Worm (Caenorhabditis elegans): ENCODE measurements around the gene gpd-3.
A peak's percentile ranks its signal among the peaks of the same experiment; 100 is the strongest.

gpd-3 gene

DNA sequence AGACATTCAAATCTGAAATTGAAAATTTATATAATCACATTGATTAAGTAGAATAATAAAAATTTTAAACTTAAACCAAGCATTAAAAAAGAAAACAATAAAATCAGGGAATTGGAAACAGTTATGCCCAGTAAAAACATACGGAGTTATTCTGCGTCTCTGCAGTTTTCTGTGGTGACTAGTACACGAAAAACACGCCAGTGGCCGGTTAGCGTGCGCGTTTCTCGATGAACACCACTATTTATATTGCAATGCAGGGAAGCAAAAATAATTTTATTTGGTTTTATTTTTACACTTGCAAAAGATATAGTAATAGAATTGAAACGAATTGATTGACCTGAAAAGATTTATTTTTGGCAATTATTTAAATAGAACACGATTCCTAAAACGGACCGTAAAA is 13.3 kb downstream of the gpd-3 start, which contains the start of gene sec-3 (continued):
- TF ChIP-seq ces-1 (GFP tag; optimal IDR thresholded peaks at IDR 0.05) = peak; percentile 72
- peak; percentile 9 for TF ChIP-seq ztf-11 (tag; optimal IDR thresholded peaks at IDR 0.05)

- TF ChIP-seq mep-1 (tag; optimal IDR thresholded peaks at IDR 0.05) (no peak), nhr-28 (tag; optimal IDR thresholded peaks at IDR 0.05) (no peak), elt-1 (tag; optimal IDR thresholded peaks at IDR 0.05; ENCODE audit: borderline replicate concordance, insufficient read depth) (peak; percentile 64), ham-2 (GFP tag; optimal IDR thresholded peaks at IDR 0.05) (peak; percentile 78), blmp-1 (tag; optimal IDR thresholded peaks at IDR 0.05) (peak; percentile 51)
Observed at ce11 chrX:3094304-3094703, 18.8 kb downstream of the gpd-3 start, which contains the start of gene wrt-2. TSS of gene wrt-2 (minus strand) at chrX:3094349.

DNA sequence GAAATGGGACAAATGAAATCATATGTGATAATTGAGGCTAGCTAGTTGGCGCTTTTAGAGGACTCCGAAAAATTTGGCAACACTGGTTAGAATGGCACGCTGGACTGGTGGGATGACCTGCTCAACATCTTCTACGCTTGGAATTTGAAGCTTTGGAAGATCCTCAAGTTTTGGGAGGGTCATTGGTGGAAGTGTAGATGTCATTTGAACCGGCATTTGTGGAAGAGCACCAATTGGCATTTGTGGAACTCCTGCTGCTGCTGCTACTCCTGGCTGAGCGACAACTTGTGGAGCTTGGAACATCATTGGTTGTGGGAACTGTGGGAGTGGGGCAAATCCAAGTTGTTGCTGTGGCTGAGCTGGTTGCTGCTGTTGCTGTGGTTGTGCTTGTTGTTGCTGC is 20.7 kb downstream of the gpd-3 start:
- TF ChIP-seq nhr-28 (tag; optimal IDR thresholded peaks at IDR 0.05) = no peak
- no peak for TF ChIP-seq mep-1 (tag; optimal IDR thresholded peaks at IDR 0.05)
- no peak for TF ChIP-seq mls-2 (tag; optimal IDR thresholded peaks at IDR 0.05)
- TF ChIP-seq blmp-1 (tag; optimal IDR thresholded peaks at IDR 0.05) = no peak

- TF ChIP-seq mep-1 (tag; optimal IDR thresholded peaks at IDR 0.05) (no peak), nhr-76 (tag; optimal IDR thresholded peaks at IDR 0.05) (no peak), nhr-237 (tag; optimal IDR thresholded peaks at IDR 0.05) (no peak), nhr-2 (tag; optimal IDR thresholded peaks at IDR 0.05) (no peak)
Observed at ce11 chrX:3091119-3091746, 21.9 kb downstream of the gpd-3 start.

DNA sequence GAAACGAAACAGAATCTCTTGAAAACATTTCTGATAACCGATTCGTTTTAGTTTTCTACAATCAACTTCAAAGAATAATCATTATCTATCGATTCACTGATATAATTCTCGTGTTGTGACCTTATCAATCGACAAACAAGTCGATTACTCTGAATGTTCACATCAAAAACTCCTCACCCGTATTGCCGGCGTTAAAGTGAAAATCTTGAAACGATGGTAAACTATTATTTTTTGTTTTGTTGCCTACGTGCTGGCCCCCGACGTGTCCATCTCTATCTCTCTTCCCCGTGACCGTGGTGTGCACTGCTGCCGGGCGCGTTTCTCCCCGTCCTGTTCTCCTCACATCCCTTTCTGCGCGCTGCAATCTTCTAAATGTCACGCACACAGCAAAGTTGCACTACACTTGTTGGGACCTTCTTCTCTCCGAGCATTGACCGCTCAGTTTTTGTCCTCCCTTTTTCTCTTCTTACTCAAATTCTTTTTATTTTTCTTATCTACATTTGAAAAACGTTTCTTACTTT is 23.2 kb downstream of the gpd-3 start:
- TF ChIP-seq elt-1 (tag; optimal IDR thresholded peaks at IDR 0.05; ENCODE audit: borderline replicate concordance, insufficient read depth) (no peak), sem-2 (GFP tag; optimal IDR thresholded peaks at IDR 0.05) (no peak), ceh-83 (GFP tag; optimal IDR thresholded peaks at IDR 0.05) (no peak), unc-62 (GFP tag; optimal IDR thresholded peaks at IDR 0.05) (peak; percentile 21), lin-32 (GFP tag; optimal IDR thresholded peaks at IDR 0.05) (no peak), unc-120 (tag; optimal IDR thresholded peaks at IDR 0.05; ENCODE audit: poor library complexity, severe bottlenecking) (peak; percentile 59), lsy-2 (tag; optimal IDR thresholded peaks at IDR 0.05) (no peak), zip-8 (tag; optimal IDR thresholded peaks at IDR 0.05) (no peak), ham-2 (GFP tag; optimal IDR thresholded peaks at IDR 0.05) (no peak), lin-13 (tag; optimal IDR thresholded peaks at IDR 0.05) (no peak), ceh-39 (tag; optimal IDR thresholded peaks at IDR 0.05) (no peak), bed-3 (GFP tag; optimal IDR thresholded peaks at IDR 0.05) (no peak), hlh-1 (tag; optimal IDR thresholded peaks at IDR 0.05) (peak; percentile 41), nhr-2 (tag; optimal IDR thresholded peaks at IDR 0.05) (peak; percentile 19), unc-39 (tag; optimal IDR thresholded peaks at IDR 0.05) (no peak)

DNA sequence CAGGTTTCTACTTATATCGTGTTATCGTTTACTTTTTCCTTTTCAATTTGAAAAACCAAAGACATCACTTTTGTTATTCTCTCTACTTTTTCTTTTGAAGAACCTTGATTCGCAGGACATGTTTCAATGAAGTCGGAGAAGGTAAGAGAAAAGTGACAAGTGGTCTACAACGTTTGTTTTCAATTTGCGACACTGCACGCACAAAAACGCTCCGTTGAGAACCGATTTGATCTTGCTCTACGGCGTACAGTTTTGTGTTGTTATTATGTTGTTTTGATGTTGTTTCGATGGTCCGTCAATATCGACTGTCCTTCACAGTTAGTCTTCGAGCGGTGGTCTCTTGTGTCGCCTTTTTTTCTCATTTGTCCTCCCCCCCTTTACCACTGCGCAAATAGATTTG is 23.7 kb downstream of the gpd-3 start, which contains the start of gene pccb-1:
pccb-1 (plus strand) TSS at position 127 of the 400 bp plus-strand sequence.
- TF ChIP-seq nhr-237 (tag; optimal IDR thresholded peaks at IDR 0.05) = no peak
- peak; percentile 35 for TF ChIP-seq hlh-1 (tag; optimal IDR thresholded peaks at IDR 0.05)

- no peak for TF ChIP-seq cnd-1 (tag; optimal IDR thresholded peaks at IDR 0.05)
- TF ChIP-seq pha-4 (tag; optimal IDR thresholded peaks at IDR 0.05) = no peak
- no peak for TF ChIP-seq bed-3 (GFP tag; optimal IDR thresholded peaks at IDR 0.05)
- no peak for TF ChIP-seq nhr-76 (tag; optimal IDR thresholded peaks at IDR 0.05)
- no peak for TF ChIP-seq elt-3 (tag; optimal IDR thresholded peaks at IDR 0.05)
- no peak for TF ChIP-seq mep-1 (tag; optimal IDR thresholded peaks at IDR 0.05)
- no peak for TF ChIP-seq zip-8 (tag; optimal IDR thresholded peaks at IDR 0.05)
- TF ChIP-seq nhr-28 (tag; optimal IDR thresholded peaks at IDR 0.05) = no peak
- TF ChIP-seq elt-1 (tag; optimal IDR thresholded peaks at IDR 0.05; ENCODE audit: borderline replicate concordance, insufficient read depth) = no peak
- TF ChIP-seq sptf-1 (tag; optimal IDR thresholded peaks at IDR 0.05) = no peak
Observed at ce11 chrX:3087647-3088046, 25.5 kb downstream of the gpd-3 start.

Measured in whole organism, mixed stage, embryonic.